Fruit fly (Drosophila melanogaster): ENCODE data around the gene Diap1.
A peak's percentile ranks its signal among the peaks of the same experiment; 100 is the strongest.

The Diap1 gene

DNA sequence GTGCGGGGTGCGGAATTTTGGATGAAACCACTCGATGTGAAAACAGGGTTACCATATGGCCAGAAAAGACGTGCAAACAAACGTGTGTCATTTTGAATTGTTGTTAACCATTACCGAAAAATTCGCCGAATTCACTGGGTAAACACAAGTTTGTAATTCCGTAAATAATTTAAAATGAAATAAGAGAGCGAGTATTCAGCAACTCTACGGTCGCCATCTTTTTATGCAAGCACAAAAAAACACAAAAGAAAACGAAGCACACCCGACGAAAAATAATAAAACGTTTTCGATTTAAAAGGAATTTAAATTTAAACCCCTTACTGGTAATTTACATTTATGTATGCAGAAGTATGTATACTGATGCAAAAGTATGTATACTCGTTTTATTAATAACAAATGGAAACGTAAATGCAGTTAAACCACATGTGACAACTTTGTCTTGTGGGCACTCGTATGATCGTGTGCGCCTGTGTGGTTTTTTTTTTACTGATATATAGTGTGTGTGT is 5.0 kb downstream of the Diap1 start (continued):
- peak; percentile 39 for TF ChIP-seq CTCF (GFP tag; optimal IDR thresholded peaks at IDR 0.05)
- TF ChIP-seq CG15073 (GFP tag; optimal IDR thresholded peaks at IDR 0.05), result no peak
- peak; percentile 93 for TF ChIP-seq CG10147 (GFP tag; optimal IDR thresholded peaks at IDR 0.05)
- TF ChIP-seq CG11247 (GFP tag; IDR thresholded peaks at IDR 0.05), result peak; percentile 87
- no peak for TF ChIP-seq Dfd (GFP tag; optimal IDR thresholded peaks at IDR 0.05)
- peak; percentile 94 for TF ChIP-seq oc (tag; optimal IDR thresholded peaks at IDR 0.05)
- TF ChIP-seq bsh (GFP tag; optimal IDR thresholded peaks at IDR 0.05), result peak; percentile 78 to 96
- peak; percentile 91 for TF ChIP-seq grau (tag; optimal IDR thresholded peaks at IDR 0.05)
- peak; percentile 88 for TF ChIP-seq CG3847 (GFP tag; IDR thresholded peaks at IDR 0.05)
- peak; percentile 79 for TF ChIP-seq CG4854 (GFP tag; optimal IDR thresholded peaks at IDR 0.05)
- peak; percentile 91 for TF ChIP-seq CG7786 (GFP tag; optimal IDR thresholded peaks at IDR 0.05)
- TF ChIP-seq bcd (GFP tag; optimal IDR thresholded peaks at IDR 0.05), result peak; percentile 88
- TF ChIP-seq CG6689 (GFP tag; IDR thresholded peaks at IDR 0.05), result peak; percentile 94
- peak; percentile 85 to 88 for TF ChIP-seq Pdp1 (GFP tag; optimal IDR thresholded peaks at IDR 0.05)
- TF ChIP-seq cg (GFP tag; optimal IDR thresholded peaks at IDR 0.05), result peak; percentile 83
- no peak for TF ChIP-seq CG2129 (GFP tag; IDR thresholded peaks at IDR 0.05; ENCODE audit: partially characterized antibody)
- TF ChIP-seq MTF-1 (GFP tag; optimal IDR thresholded peaks at IDR 0.05; ENCODE audit: borderline replicate concordance), result peak; percentile 86
- peak; percentile 95 for TF ChIP-seq gsb-n (tag; optimal IDR thresholded peaks at IDR 0.05)
- TF ChIP-seq slou (GFP tag; optimal IDR thresholded peaks at IDR 0.05), result peak; percentile 61
- TF ChIP-seq toy (GFP tag; IDR thresholded peaks at IDR 0.05), result peak; percentile 67
- peak; percentile 85 for TF ChIP-seq trh (GFP tag; optimal IDR thresholded peaks at IDR 0.05)
- TF ChIP-seq pzg (GFP tag; optimal IDR thresholded peaks at IDR 0.05), result peak; percentile 18
- peak in 1 of 2 experiments; percentile 20 for TF ChIP-seq insv (GFP tag; optimal IDR thresholded peaks at IDR 0.05)
- peak; percentile 90 for TF ChIP-seq nmo (GFP tag; optimal IDR thresholded peaks at IDR 0.05)
- no peak for TF ChIP-seq Dip2 (GFP tag; IDR thresholded peaks at IDR 0.05)
- TF ChIP-seq schlank (tag; optimal IDR thresholded peaks at IDR 0.05), result peak; percentile 88
- TF ChIP-seq Mes4 (GFP tag; optimal IDR thresholded peaks at IDR 0.05), result peak; percentile 80
- TF ChIP-seq ftz-f1 (GFP tag; optimal IDR thresholded peaks at IDR 0.05), result no peak
- no peak for TF ChIP-seq fru (optimal IDR thresholded peaks at IDR 0.05)
- TF ChIP-seq zfh1 (GFP tag; IDR thresholded peaks at IDR 0.05), result peak; percentile 95
- TF ChIP-seq slp2 (GFP tag; optimal IDR thresholded peaks at IDR 0.05), result peak; percentile 88
- peak; percentile 92 for TF ChIP-seq CG15696 (tag; optimal IDR thresholded peaks at IDR 0.05)
- peak; percentile 74 for TF ChIP-seq dimm (GFP tag; IDR thresholded peaks at IDR 0.05)
- TF ChIP-seq CG4424 (GFP tag; optimal IDR thresholded peaks at IDR 0.05), result peak; percentile 82
- peak; percentile 85 for TF ChIP-seq ken (GFP tag; IDR thresholded peaks at IDR 0.05)
- TF ChIP-seq Nf-YC (tag; optimal IDR thresholded peaks at IDR 0.05), result peak; percentile 74
- no peak for TF ChIP-seq br (optimal IDR thresholded peaks at IDR 0.05)
- TF ChIP-seq Nf-YA (GFP tag; IDR thresholded peaks at IDR 0.05), result peak; percentile 74; the same call in 1 of the 2 replicates
- TF ChIP-seq NC2α (GFP tag; optimal IDR thresholded peaks at IDR 0.05), result peak; percentile 70
- TF ChIP-seq al (GFP tag; IDR thresholded peaks at IDR 0.05), result peak; percentile 82
- TF ChIP-seq CG15011 (GFP tag; optimal IDR thresholded peaks at IDR 0.05), result peak; percentile 86
- peak; percentile 77 for TF ChIP-seq CG11398 (GFP tag; optimal IDR thresholded peaks at IDR 0.05)
- peak; percentile 75 for TF ChIP-seq CG30431 (GFP tag; optimal IDR thresholded peaks at IDR 0.05)
- peak; percentile 82 for TF ChIP-seq CG13775 (GFP tag; optimal IDR thresholded peaks at IDR 0.05)
- peak; percentile 89 for TF ChIP-seq CG7556 (GFP tag; optimal IDR thresholded peaks at IDR 0.05)
- no peak for TF ChIP-seq ato (GFP tag; IDR thresholded peaks at IDR 0.05; ENCODE audit: partially characterized antibody)
- no peak for TF ChIP-seq Scr (GFP tag; IDR thresholded peaks at IDR 0.05; ENCODE audit: partially characterized antibody)
- TF ChIP-seq CG11456 (GFP tag; IDR thresholded peaks at IDR 0.05), result peak; percentile 82
- TF ChIP-seq sr (GFP tag; IDR thresholded peaks at IDR 0.05), result peak; percentile 47; the same call in 1 of the 3 replicates
- no peak for TF ChIP-seq knrl (GFP tag; IDR thresholded peaks at IDR 0.05; ENCODE audit: partially characterized antibody)
- TF ChIP-seq CG5953 (GFP tag; IDR thresholded peaks at IDR 0.05), result peak; percentile 73
- peak; percentile 93 for TF ChIP-seq CG10979 (tag; optimal IDR thresholded peaks at IDR 0.05)
